Fruit fly (Drosophila melanogaster) Kc167 (cell line): ENCODE data around the gene CG43675.

Source experiments
- Myc ChIP-seq: fragments of >200 bp; optimal IDR thresholded peaks from 2 replicates; lab custom pipeline; 2017; ENCODE audit warnings: missing external identifiers
- psq ChIP-seq: fragments of >200 bp; optimal IDR thresholded peaks from 2 replicates; lab custom pipeline; 2017; ENCODE audit warnings: missing external identifiers

DNA sequence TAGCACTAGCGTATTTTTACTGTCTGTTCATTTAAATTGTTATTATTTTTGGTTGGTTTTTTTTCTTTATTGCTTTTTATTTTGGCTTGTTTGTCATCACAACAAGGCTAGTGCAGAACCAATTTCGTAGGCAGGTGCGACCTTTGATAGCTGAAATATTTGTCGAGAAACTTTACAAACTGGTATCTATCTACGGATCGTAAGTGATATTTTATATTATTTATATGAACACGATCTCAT is 15.3 kb upstream of the CG43675 start, which contains the start of gene drn:
- TF ChIP-seq psq (lab: Kevin White, UChicago) = no peak
- TF ChIP-seq Myc (lab: Kevin White, UChicago) = no peak
